Fruit fly (Drosophila melanogaster): Measurements from ENCODE around the gene CG14316.
A peak's percentile ranks its signal among the peaks of the same experiment; 100 is the strongest.

CG14316 gene

dm6 chr3R:18164052-18164722 lies 12.3 kb downstream of the CG14316 start, which contains the start of the genes CG7218 and Cbp20:
Gene CG7218 (minus strand): TSS chr3R:18164397.
Gene Cbp20 (plus strand): TSS chr3R:18164661.
- TF ChIP-seq CG3919 (GFP tag; optimal IDR thresholded peaks at IDR 0.05) (peak; percentile 69), cyc (GFP tag; optimal IDR thresholded peaks at IDR 0.05) (peak; percentile 66), CG1621 (tag; optimal IDR thresholded peaks at IDR 0.05) (no peak), CG8632 (GFP tag; optimal IDR thresholded peaks at IDR 0.05) (no peak), CG32006 (GFP tag; optimal IDR thresholded peaks at IDR 0.05) (peak; percentile 59), CG4318 (GFP tag; optimal IDR thresholded peaks at IDR 0.05) (peak; percentile 19), esn (GFP tag; optimal IDR thresholded peaks at IDR 0.05) (peak; percentile 77), eg (GFP tag; IDR thresholded peaks at IDR 0.05) (peak; percentile 69), CG8119 (GFP tag; IDR thresholded peaks at IDR 0.05) (0 out of 3 replicates have a peak, but pooled peaks have one; percentile 39), Ets21C (GFP tag; optimal IDR thresholded peaks at IDR 0.05) (peak; percentile 45), CG10669 (GFP tag; optimal IDR thresholded peaks at IDR 0.05) (peak; percentile 46), Lpt (GFP tag; optimal IDR thresholded peaks at IDR 0.05) (peak; percentile 51), Hr38 (GFP tag; optimal IDR thresholded peaks at IDR 0.05) (no peak), dsx (GFP tag; optimal IDR thresholded peaks at IDR 0.05; ENCODE audit: poor library complexity, severe bottlenecking) (peak; percentile 10), spab (GFP tag; optimal IDR thresholded peaks at IDR 0.05) (no peak), Sox15 (GFP tag; optimal IDR thresholded peaks at IDR 0.05) (peak; percentile 50), salr (GFP tag; optimal IDR thresholded peaks at IDR 0.05) (no peak), Gug (GFP tag; IDR thresholded peaks at IDR 0.05) (peak; percentile 55; the same call in 1 of the 2 replicates), CG11902 (GFP tag; optimal IDR thresholded peaks at IDR 0.05) (peak; percentile 40), pdm3 (GFP tag; optimal IDR thresholded peaks at IDR 0.05) (peak; percentile 73), Hr4 (GFP tag; optimal IDR thresholded peaks at IDR 0.05) (peak; percentile 71), Hr39 (GFP tag; optimal IDR thresholded peaks at IDR 0.05) (peak; percentile 69), Eip78C (GFP tag) (peak; percentile 86), CG7368 (GFP tag; optimal IDR thresholded peaks at IDR 0.05) (peak; percentile 8), fkh (GFP tag; optimal IDR thresholded peaks at IDR 0.05) (peak; percentile 97), CG6276 (GFP tag; optimal IDR thresholded peaks at IDR 0.05) (no peak), topi (GFP tag; optimal IDR thresholded peaks at IDR 0.05) (peak; percentile 70), Eip75B (GFP tag; optimal IDR thresholded peaks at IDR 0.05) (peak; percentile 49), Eip93F (GFP tag; optimal IDR thresholded peaks at IDR 0.05) (peak; percentile 16), CG6163 (GFP tag; IDR thresholded peaks at IDR 0.05) (peak; percentile 69), CG16779 (tag; optimal IDR thresholded peaks at IDR 0.05) (no peak), lz (GFP tag; optimal IDR thresholded peaks at IDR 0.05) (peak; percentile 72), CG6792 (GFP tag; optimal IDR thresholded peaks at IDR 0.05) (peak; percentile 43), Sox14 (GFP tag; optimal IDR thresholded peaks at IDR 0.05) (peak; percentile 64), acj6 (GFP tag; optimal IDR thresholded peaks at IDR 0.05) (peak; percentile 64), Blimp-1 (GFP tag; optimal IDR thresholded peaks at IDR 0.05) (no peak), CG31627 (GFP tag; optimal IDR thresholded peaks at IDR 0.05) (peak; percentile 79), vri (GFP tag; optimal IDR thresholded peaks at IDR 0.05) (peak; percentile 47), CG10631 (GFP tag; optimal IDR thresholded peaks at IDR 0.05) (peak; percentile 61), ss (GFP tag; optimal IDR thresholded peaks at IDR 0.05) (no peak), fd59A (GFP tag; optimal IDR thresholded peaks at IDR 0.05) (no peak), Met (GFP tag; optimal IDR thresholded peaks at IDR 0.05) (peak; percentile 68), fd85E (GFP tag; optimal IDR thresholded peaks at IDR 0.05) (no peak), dac (GFP tag; optimal IDR thresholded peaks at IDR 0.05) (no peak), net (GFP tag; optimal IDR thresholded peaks at IDR 0.05) (peak; percentile 61), CG8319 (GFP tag; optimal IDR thresholded peaks at IDR 0.05) (peak; percentile 46), Smox (GFP tag; optimal IDR thresholded peaks at IDR 0.05) (peak; percentile 64), CG6808 (GFP tag; optimal IDR thresholded peaks at IDR 0.05) (no peak), CG6854 (GFP tag; optimal IDR thresholded peaks at IDR 0.05) (no peak), CG34406 (GFP tag; optimal IDR thresholded peaks at IDR 0.05) (peak; percentile 13), CG9139 (GFP tag; optimal IDR thresholded peaks at IDR 0.05) (no peak)
